Worm (Caenorhabditis elegans): ENCODE results near the gene F18E9.8.

ce11 chrX:8581447-8581846 lies at the start of gene F18E9.8:
- TF ChIP-seq tbx-37 (GFP tag; conservative IDR thresholded peaks at IDR 0.05) (no peak), tra-4 (tag; optimal IDR thresholded peaks at IDR 0.05) (no peak), F13C5.2 (tag; optimal IDR thresholded peaks at IDR 0.05) (no peak), flt-1 (GFP tag; IDR thresholded peaks at IDR 0.05) (no peak), ama-1 (optimal IDR thresholded peaks at IDR 0.05) (no peak), B0310.2 (tag; optimal IDR thresholded peaks at IDR 0.05) (no peak), ceh-13 (GFP tag; optimal IDR thresholded peaks at IDR 0.05) (no peak), ceh-36 (tag; optimal IDR thresholded peaks at IDR 0.05) (no peak)
